Worm (Caenorhabditis elegans) whole organism, L3 larva: ENCODE measurements around the gene srt-27.

Experiments used
- aly-2 ChIP-seq: fragments of 150-350 bp; optimal IDR thresholded peaks from 2 replicates; lab custom pipeline; 2014; ENCODE audit warnings: missing biosample characterization, missing genetic modification characterization
- ama-1 ChIP-seq: fragments of 150-350 bp; optimal IDR thresholded peaks from 2 replicates; lab custom pipeline; 2018
- ceh-16 ChIP-seq: sonication (generic microtip); optimal IDR thresholded peaks from 2 replicates; lab custom pipeline; 2017; ENCODE audit warnings: missing biosample characterization, missing genetic modification characterization
- ceh-82 ChIP-seq: fragments of 150-350 bp; optimal IDR thresholded peaks from 2 replicates; lab custom pipeline; 2014; ENCODE audit warnings: missing biosample characterization, missing genetic modification characterization
- daf-12 ChIP-seq: fragments of 150-350 bp; optimal IDR thresholded peaks from 2 replicates; lab custom pipeline; 2014; ENCODE audit warnings: missing biosample characterization, missing genetic modification reagents, missing genetic modification characterization
- egl-27 ChIP-seq: sonication (generic microtip); optimal IDR thresholded peaks from 4 replicates; lab custom pipeline; 2017; ENCODE audit warnings: missing biosample characterization, missing genetic modification reagents, missing genetic modification characterization
- egl-5 ChIP-seq: fragments of 150-350 bp; optimal IDR thresholded peaks from 2 replicates; lab custom pipeline; 2017; ENCODE audit warnings: missing biosample characterization, missing genetic modification reagents, missing genetic modification characterization, inconsistent platforms
- elt-1 ChIP-seq: fragments of 150-350 bp; optimal IDR thresholded peaks from 2 replicates; lab custom pipeline; 2014; ENCODE audit warnings: missing biosample characterization, missing genetic modification characterization
- elt-2 ChIP-seq: sonication (generic microtip); optimal IDR thresholded peaks from 2 replicates; lab custom pipeline; 2016; ENCODE audit warnings: missing genetic modification reagents, mild to moderate bottlenecking, missing genetic modification characterization, missing compliant biosample characterization
- elt-3 ChIP-seq, 3 experiments: fragments of 150-350 bp in 1 of 3; sonication (generic microtip) in 2 of 3; optimal IDR thresholded peaks; 2 replicates in 2 of 3; 4 replicates in 1 of 3; lab custom pipeline; 2014 to 2017; ENCODE audit warnings: missing biosample characterization in 3 of 3, missing genetic modification characterization in 3 of 3
- eor-1 ChIP-seq, 2 experiments: fragments of 150-350 bp; optimal IDR thresholded peaks; 2 replicates each; lab custom pipeline; 2014 to 2018; ENCODE audit warnings: missing biosample characterization in 2 of 2, missing genetic modification characterization in 2 of 2
- fkh-10 ChIP-seq: sonication (generic microtip); optimal IDR thresholded peaks from 2 replicates; lab custom pipeline; 2017; ENCODE audit warnings: missing biosample characterization, missing genetic modification reagents, missing genetic modification characterization
- fkh-2 ChIP-seq: fragments of 150-350 bp; optimal IDR thresholded peaks from 2 replicates; lab custom pipeline; 2014; ENCODE audit warnings: missing biosample characterization, missing genetic modification reagents, missing genetic modification characterization
- fos-1 ChIP-seq: fragments of 150-350 bp; optimal IDR thresholded peaks from 2 replicates; lab custom pipeline; 2014; ENCODE audit warnings: missing biosample characterization, missing genetic modification characterization
- hmg-11 ChIP-seq: sonication (generic microtip); optimal IDR thresholded peaks from 2 replicates; lab custom pipeline; 2016; ENCODE audit warnings: missing genetic modification characterization, missing compliant biosample characterization
- lin-15B ChIP-seq: fragments of 150-350 bp; optimal IDR thresholded peaks from 2 replicates; lab custom pipeline; 2014; ENCODE audit warnings: missing biosample characterization, missing genetic modification characterization
- lin-39 ChIP-seq: fragments of 150-350 bp; optimal IDR thresholded peaks from 2 replicates; lab custom pipeline; 2018; ENCODE audit warnings: missing biosample characterization, missing genetic modification reagents, missing genetic modification characterization
- lsy-12 ChIP-seq: sonication (generic microtip); optimal IDR thresholded peaks from 2 replicates; lab custom pipeline; 2016; ENCODE audit warnings: mild to moderate bottlenecking, missing genetic modification characterization, missing compliant biosample characterization
- mdl-1 ChIP-seq: fragments of 150-350 bp; optimal IDR thresholded peaks from 2 replicates; lab custom pipeline; 2014; ENCODE audit warnings: missing biosample characterization, missing genetic modification characterization
- mml-1 ChIP-seq: fragments of 150-350 bp; sonication (generic microtip); optimal IDR thresholded peaks from 3 replicates; lab custom pipeline; 2014; ENCODE audit warnings: missing biosample characterization, missing genetic modification characterization
- nhr-11 ChIP-seq: fragments of 150-350 bp; optimal IDR thresholded peaks from 2 replicates; lab custom pipeline; 2014; ENCODE audit warnings: missing biosample characterization, missing genetic modification characterization
- nhr-12 ChIP-seq: fragments of 150-350 bp; optimal IDR thresholded peaks from 2 replicates; lab custom pipeline; 2014; ENCODE audit warnings: missing biosample characterization, missing genetic modification characterization
- nhr-25 ChIP-seq: sonication (generic microtip); optimal IDR thresholded peaks from 2 replicates; lab custom pipeline; 2017; ENCODE audit warnings: missing biosample characterization, missing genetic modification characterization
- nhr-43 ChIP-seq: sonication (generic microtip); optimal IDR thresholded peaks from 2 replicates; lab custom pipeline; 2016; ENCODE audit warnings: mild to moderate bottlenecking, missing genetic modification characterization, missing compliant biosample characterization; ENCODE audit not compliant: poor library complexity, severe bottlenecking
- nhr-67 ChIP-seq: fragments of 150-350 bp; optimal IDR thresholded peaks from 2 replicates; lab custom pipeline; 2014; ENCODE audit warnings: missing biosample characterization, missing genetic modification characterization
- nhr-77 ChIP-seq: fragments of 150-350 bp; optimal IDR thresholded peaks from 2 replicates; lab custom pipeline; 2014; ENCODE audit warnings: missing biosample characterization, missing genetic modification characterization
- pha-4 ChIP-seq: fragments of 150-350 bp; optimal IDR thresholded peaks from 2 replicates; lab custom pipeline; 2014; ENCODE audit warnings: missing biosample characterization, missing genetic modification reagents, missing genetic modification characterization
- sea-2 ChIP-seq: fragments of 150-350 bp; sonication (generic microtip); optimal IDR thresholded peaks from 4 replicates; lab custom pipeline; 2014; ENCODE audit warnings: missing biosample characterization, missing genetic modification reagents, missing genetic modification characterization
- skn-1 ChIP-seq: fragments of 150-350 bp; optimal IDR thresholded peaks from 2 replicates; lab custom pipeline; 2014; ENCODE audit warnings: missing biosample characterization, missing genetic modification characterization
- snpc-4 ChIP-seq: fragments of 150-350 bp; optimal IDR thresholded peaks from 2 replicates; lab custom pipeline; 2014; ENCODE audit warnings: missing biosample characterization, missing genetic modification characterization
- tbx-2 ChIP-seq: sonication (generic microtip); optimal IDR thresholded peaks from 2 replicates; lab custom pipeline; 2016; ENCODE audit warnings: mild to moderate bottlenecking, missing genetic modification characterization, missing compliant biosample characterization
- unc-62 ChIP-seq: fragments of 150-350 bp; sonication (generic microtip); optimal IDR thresholded peaks from 4 replicates; lab custom pipeline; 2014; ENCODE audit warnings: missing biosample characterization, missing genetic modification reagents, missing genetic modification characterization
- zag-1 ChIP-seq: fragments of 150-350 bp; optimal IDR thresholded peaks from 2 replicates; lab custom pipeline; 2014; ENCODE audit warnings: missing biosample characterization, missing genetic modification characterization
- ztf-11 ChIP-seq: fragments of 150-350 bp; optimal IDR thresholded peaks from 2 replicates; lab custom pipeline; 2014; ENCODE audit warnings: missing biosample characterization, missing genetic modification characterization
- ztf-4 ChIP-seq: fragments of 150-350 bp; optimal IDR thresholded peaks from 2 replicates; lab custom pipeline; 2014; ENCODE audit warnings: missing biosample characterization, missing genetic modification characterization

srt-27 gene

DNA sequence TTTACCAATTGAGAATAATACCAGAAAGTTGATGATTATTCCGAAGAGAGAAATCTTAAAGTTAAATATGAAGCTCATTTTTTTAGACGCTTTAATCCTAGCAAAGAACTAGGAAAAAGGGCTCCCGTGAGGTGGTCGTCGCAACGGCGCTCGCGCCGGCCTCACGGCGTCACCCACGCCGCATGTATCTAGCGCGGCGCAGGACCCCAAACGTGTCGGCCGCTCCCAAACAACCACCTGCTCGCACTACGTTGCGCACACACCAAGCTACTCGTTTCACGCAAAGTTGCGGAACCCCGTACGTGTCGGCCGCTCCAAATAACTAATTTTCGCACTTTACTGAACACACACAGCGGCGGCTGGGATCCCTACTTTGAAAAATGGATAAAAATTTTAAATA, 25.7 kb upstream of the srt-27 start:
- TF ChIP-seq elt-3 (tag; optimal IDR thresholded peaks at IDR 0.05; lab: Kevin White, UChicago) (no peak), nhr-25 (no peak), snpc-4 (tag; lab: Kevin White, UChicago) (no peak), fos-1 (no peak), pha-4 (tag; lab: Kevin White, UChicago) (no peak), eor-1 (tag; optimal IDR thresholded peaks at IDR 0.05; lab: Kevin White, UChicago) (no peak), fkh-10 (GFP tag; lab: Kevin White, UChicago) (no peak), zag-1 (tag; lab: Kevin White, UChicago) (no peak), mml-1 (no peak), skn-1 (no peak), ztf-11 (tag; lab: Kevin White, UChicago) (no peak), nhr-11 (tag; lab: Kevin White, UChicago) (no peak), nhr-43 (tag; lab: Kevin White, UChicago) (no peak)

DNA sequence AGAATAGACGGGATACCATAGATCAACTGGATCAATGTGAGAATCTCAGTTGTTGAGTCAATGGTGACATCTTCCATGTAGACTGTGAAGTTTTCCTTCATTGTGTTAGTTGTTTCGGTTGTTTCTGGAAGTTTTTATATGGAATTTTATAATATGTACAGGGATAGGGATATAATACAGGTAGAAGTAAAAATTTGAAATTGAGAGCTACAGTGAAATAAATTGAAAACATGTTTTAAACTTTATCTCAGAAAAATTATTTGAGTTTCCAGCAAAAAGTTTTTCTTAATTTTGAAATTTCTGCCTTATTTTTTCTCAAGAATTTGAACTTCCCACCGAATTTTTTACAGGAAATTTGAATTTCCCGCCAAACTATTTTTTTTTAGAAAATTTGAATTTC, 21.6 kb upstream of the srt-27 start, which contains the start of gene srg-62:
Gene srg-62, minus strand, starts transcription at position 101 of the 400 bp plus-strand sequence.
- TF ChIP-seq ztf-4 (tag; lab: Kevin White, UChicago) (no peak), daf-12 (tag; lab: Kevin White, UChicago) (no peak), ztf-11 (tag; lab: Kevin White, UChicago) (no peak), lin-39 (no peak), ceh-16 (tag; lab: Kevin White, UChicago) (no peak), nhr-43 (tag; lab: Kevin White, UChicago) (no peak), elt-2 (no peak), skn-1 (no peak), nhr-12 (tag; lab: Kevin White, UChicago) (no peak), elt-1 (tag; lab: Kevin White, UChicago) (no peak), mml-1 (no peak), ceh-82 (tag; lab: Kevin White, UChicago) (no peak), zag-1 (tag; lab: Kevin White, UChicago) (no peak), unc-62 (no peak), nhr-77 (no peak)

DNA sequence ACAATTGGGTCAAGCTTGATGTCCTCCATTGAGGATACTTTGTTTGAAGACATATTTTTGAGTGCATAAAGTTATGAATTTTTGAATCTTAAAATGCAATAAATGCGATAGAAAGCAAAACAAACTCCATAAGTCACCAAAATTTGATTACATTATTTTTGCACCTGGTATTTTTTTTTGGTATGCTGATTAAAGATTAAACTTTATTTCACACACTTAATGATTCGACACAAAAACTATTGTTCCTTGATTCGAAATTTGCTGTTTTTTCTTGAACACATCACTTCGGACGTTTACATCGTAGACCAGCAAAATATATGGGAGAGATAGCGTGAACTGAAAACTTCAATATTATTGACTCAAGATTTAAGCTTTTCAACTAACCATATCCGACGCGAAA, 19.6 kb upstream of the srt-27 start, which contains the start of gene srg-61:
Gene srg-61, minus strand, starts transcription at position 101 of the 400 bp plus-strand sequence.
- TF ChIP-seq elt-3 (tag; optimal IDR thresholded peaks at IDR 0.05; lab: Kevin White, UChicago), result no peak
- no peak for TF ChIP-seq elt-2
- TF ChIP-seq egl-27 (tag; lab: Kevin White, UChicago), result no peak
- no peak for TF ChIP-seq mdl-1 (tag; lab: Kevin White, UChicago)
- no peak for TF ChIP-seq sea-2 (GFP tag; lab: Kevin White, UChicago)
- no peak for TF ChIP-seq nhr-12 (tag; lab: Kevin White, UChicago)
- no peak for TF ChIP-seq nhr-67 (tag; lab: Kevin White, UChicago)
- no peak for TF ChIP-seq nhr-11 (tag; lab: Kevin White, UChicago)
- no peak for TF ChIP-seq ama-1 (lab: Kevin White, UChicago)
- TF ChIP-seq lsy-12, result no peak
- TF ChIP-seq snpc-4 (tag; lab: Kevin White, UChicago), result no peak
- TF ChIP-seq ztf-4 (tag; lab: Kevin White, UChicago), result no peak
- no peak for TF ChIP-seq unc-62
- TF ChIP-seq aly-2, result no peak

DNA sequence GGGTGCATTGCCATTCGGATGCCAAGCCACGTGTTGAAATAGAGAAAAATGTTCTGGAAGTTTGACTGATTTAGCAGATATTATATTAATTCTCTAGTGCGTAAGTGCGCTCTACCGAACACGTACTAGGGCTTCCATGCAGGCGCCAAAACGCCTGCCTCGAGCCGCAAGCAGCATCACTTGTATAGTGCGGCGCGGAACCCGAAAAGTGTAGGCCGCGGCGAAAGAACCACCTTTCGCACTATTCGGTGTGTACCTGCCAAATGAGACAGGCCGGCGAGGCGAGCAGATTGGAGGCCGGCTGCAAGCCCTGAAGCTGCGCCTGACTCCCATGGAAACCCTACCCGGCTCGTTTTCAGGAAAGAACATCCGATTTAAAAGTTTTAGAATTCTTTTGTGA, 18.9 kb upstream of the srt-27 start:
- no peak for TF ChIP-seq egl-5
- no peak for TF ChIP-seq ztf-11 (tag; lab: Kevin White, UChicago)
- TF ChIP-seq mdl-1 (tag; lab: Kevin White, UChicago), result no peak
- TF ChIP-seq zag-1 (tag; lab: Kevin White, UChicago), result no peak
- no peak for TF ChIP-seq hmg-11 (tag; lab: Kevin White, UChicago)
- TF ChIP-seq tbx-2 (tag; lab: Kevin White, UChicago), result no peak
- no peak for TF ChIP-seq nhr-77
- no peak for TF ChIP-seq lin-15B (tag; lab: Kevin White, UChicago)
- no peak for TF ChIP-seq ceh-82 (tag; lab: Kevin White, UChicago)

DNA sequence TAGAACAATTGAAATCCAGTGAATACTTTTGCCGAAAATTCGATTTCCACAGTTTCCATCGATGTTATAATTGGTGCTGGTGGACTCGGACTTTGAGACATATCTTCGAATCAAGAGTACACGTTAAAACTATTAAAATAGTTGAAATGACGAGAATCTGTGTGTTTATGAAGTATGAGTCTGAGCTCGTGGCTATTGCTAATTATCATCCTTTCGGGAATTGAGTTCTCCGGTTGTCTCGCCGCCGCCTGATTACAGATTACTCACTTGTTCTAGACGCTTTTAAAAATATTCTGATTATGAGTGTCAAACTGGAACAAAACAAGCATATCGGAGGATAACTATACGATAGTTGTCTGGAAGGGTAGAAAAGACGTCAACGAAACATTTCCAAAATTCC, 17.5 kb upstream of the srt-27 start, which contains the start of gene srg-56:
Gene srg-56, minus strand, starts transcription at position 101 of the 400 bp plus-strand sequence.
- TF ChIP-seq fkh-2 (tag; lab: Kevin White, UChicago), result no peak
